Worm (Caenorhabditis elegans) whole organism, young adult: Measurements from ENCODE around the gene prde-1.

ENCODE experiments used
- B0261.1 ChIP-seq: sonication (generic microtip); optimal IDR thresholded peaks from 2 replicates; lab custom pipeline; 2016; ENCODE audit warnings: mild to moderate bottlenecking, missing genetic modification characterization, moderate library complexity, missing compliant biosample characterization
- D2030.7 ChIP-seq: fragments of 200-800 bp; sonication (Bioruptor generic); IDR thresholded peaks from 2 replicates; pipeline ENCODE4 v1.3.6; 2022; ENCODE audit warnings: missing genetic modification reagents, missing genetic modification characterization, missing compliant biosample characterization
- F49E8.2 ChIP-seq: sonication (generic microtip); optimal IDR thresholded peaks from 3 replicates; lab custom pipeline; 2017; ENCODE audit warnings: missing genetic modification characterization, mild to moderate bottlenecking, missing compliant biosample characterization, antibody characterized with exemption, moderate library complexity; ENCODE audit not compliant: insufficient read depth
- F55B11.4 ChIP-seq: sonication (generic microtip); optimal IDR thresholded peaks from 2 replicates; lab custom pipeline; 2016; ENCODE audit warnings: missing compliant biosample characterization, missing genetic modification characterization, borderline replicate concordance; ENCODE audit not compliant: insufficient read depth
- T26A5.8 ChIP-seq: sonication (generic microtip); optimal IDR thresholded peaks from 2 replicates; lab custom pipeline; 2016; ENCODE audit warnings: missing genetic modification characterization, missing compliant biosample characterization
- Y95B8A.8 ChIP-seq: fragments of 200-800 bp; sonication (Bioruptor generic); IDR thresholded peaks from 2 replicates; pipeline ENCODE4 v1.3.6; 2022; ENCODE audit warnings: missing genetic modification reagents, missing genetic modification characterization, missing compliant biosample characterization
- aptf-3 ChIP-seq: fragments of 200-800 bp; sonication (Bioruptor generic); IDR thresholded peaks from 2 replicates; pipeline ENCODE4 v1.3.6; 2022; ENCODE audit warnings: missing genetic modification characterization, missing compliant biosample characterization
- athp-1 ChIP-seq: sonication (generic microtip); optimal IDR thresholded peaks from 2 replicates; lab custom pipeline; 2017; ENCODE audit warnings: mild to moderate bottlenecking, missing genetic modification characterization, missing compliant biosample characterization
- cebp-1 ChIP-seq, 2 experiments: fragments of 200-800 bp in 1 of 2; sonication (Bioruptor generic) in 1 of 2; sonication (generic microtip) in 1 of 2; IDR thresholded peaks in 1 of 2; optimal IDR thresholded peaks in 1 of 2; 2 replicates each; pipeline versions ENCODE4 v1.3.6 to Lab custom; 2017 to 2022; ENCODE audit warnings: missing compliant biosample characterization in 2 of 2, missing genetic modification characterization in 2 of 2, mild to moderate bottlenecking in 1 of 2, missing genetic modification reagents in 1 of 2, moderate library complexity in 1 of 2
- cebp-2 ChIP-seq: fragments of 200-800 bp; sonication (Bioruptor generic); IDR thresholded peaks from 2 replicates; pipeline ENCODE4 v1.3.6; 2022; ENCODE audit warnings: missing genetic modification characterization, missing compliant biosample characterization
- ceh-91 ChIP-seq: fragments of 200-800 bp; sonication (Bioruptor generic); IDR thresholded peaks from 2 replicates; pipeline ENCODE4 v1.3.6; 2022; ENCODE audit warnings: missing genetic modification reagents, missing genetic modification characterization, missing compliant biosample characterization
- egl-18 ChIP-seq: fragments of 200-800 bp; sonication (Bioruptor generic); IDR thresholded peaks from 2 replicates; pipeline ENCODE4 v1.3.6; 2022; ENCODE audit warnings: missing genetic modification reagents, missing genetic modification characterization, missing compliant biosample characterization
- egrh-3 ChIP-seq: fragments of 200-800 bp; sonication (Bioruptor generic); IDR thresholded peaks from 2 replicates; pipeline ENCODE4 v1.3.6; 2022; ENCODE audit warnings: missing genetic modification reagents, missing genetic modification characterization, missing compliant biosample characterization
- let-607 ChIP-seq, 2 experiments: fragments of 200-800 bp in 1 of 2; sonication (Bioruptor generic) in 1 of 2; sonication (generic microtip) in 1 of 2; optimal IDR thresholded peaks; 2 replicates each; lab custom pipeline; 2016 to 2018; ENCODE audit warnings: mild to moderate bottlenecking in 2 of 2, missing compliant biosample characterization in 2 of 2, missing genetic modification characterization in 2 of 2, moderate library complexity in 2 of 2, missing genotype in 1 of 2
- lin-26 ChIP-seq: fragments of 200-800 bp; sonication (Bioruptor generic); IDR thresholded peaks from 2 replicates; pipeline ENCODE4 v1.3.6; 2022; ENCODE audit warnings: missing genetic modification reagents, missing genetic modification characterization, missing compliant biosample characterization
- lin-40 ChIP-seq: sonication (generic microtip); optimal IDR thresholded peaks from 2 replicates; lab custom pipeline; 2016; ENCODE audit warnings: missing genetic modification characterization, mild to moderate bottlenecking, missing compliant biosample characterization, missing genotype, missing genetic modification reagents
- lir-1 ChIP-seq: fragments of 200-800 bp; sonication (Bioruptor generic); conservative IDR thresholded peaks from 2 replicates; pipeline ENCODE4 v1.3.6; 2022; ENCODE audit warnings: missing genetic modification reagents, missing genetic modification characterization, missing compliant biosample characterization
- nfya-1 ChIP-seq: sonication (generic microtip); optimal IDR thresholded peaks from 2 replicates; lab custom pipeline; 2017; ENCODE audit warnings: antibody characterized with exemption, missing compliant biosample characterization, missing genetic modification characterization, borderline replicate concordance; ENCODE audit not compliant: insufficient read depth
- nfya-2 ChIP-seq: fragments of 200-800 bp; sonication (Bioruptor generic); IDR thresholded peaks from 2 replicates; pipeline ENCODE4 v1.3.6; 2022; ENCODE audit warnings: missing genetic modification reagents, missing genetic modification characterization, missing compliant biosample characterization
- nhr-120 ChIP-seq: fragments of 200-800 bp; sonication (Bioruptor generic); IDR thresholded peaks from 2 replicates; pipeline ENCODE4 v1.3.6; 2022; ENCODE audit warnings: missing genetic modification characterization, missing compliant biosample characterization
- nhr-27 ChIP-seq: fragments of 200-800 bp; sonication (Bioruptor generic); optimal IDR thresholded peaks from 2 replicates; lab custom pipeline; 2018; ENCODE audit warnings: mild to moderate bottlenecking, missing genetic modification characterization, moderate library complexity, missing compliant biosample characterization
- nhr-80 ChIP-seq: sonication (generic microtip); optimal IDR thresholded peaks from 2 replicates; lab custom pipeline; 2016; ENCODE audit warnings: missing genetic modification characterization, missing compliant biosample characterization
- nhr-90 ChIP-seq: sonication (generic microtip); optimal IDR thresholded peaks from 2 replicates; lab custom pipeline; 2016; ENCODE audit warnings: missing genotype, mild to moderate bottlenecking, missing genetic modification characterization, missing compliant biosample characterization
- rec-8 ChIP-seq, 2 experiments: sonication (generic microtip); optimal IDR thresholded peaks; 2 replicates each; lab custom pipeline; 2016; ENCODE audit warnings: mild to moderate bottlenecking in 2 of 2, missing genetic modification characterization in 2 of 2, missing genetic modification reagents in 2 of 2, missing genotype in 2 of 2, missing biosample characterization in 1 of 2, missing compliant biosample characterization in 1 of 2, moderate library complexity in 1 of 2
- rpc-1 ChIP-seq, 2 experiments: fragments of 150-350 bp in 1 of 2; sonication (generic microtip) in 1 of 2; optimal IDR thresholded peaks; 2 replicates each; lab custom pipeline; 2014 to 2018; ENCODE audit warnings: missing biosample characterization in 1 of 2, missing genetic modification characterization in 1 of 2, missing genetic modification reagents in 1 of 2, missing genotype in 1 of 2
- somi-1 ChIP-seq: fragments of 200-800 bp; sonication (Bioruptor generic); optimal IDR thresholded peaks from 2 replicates; lab custom pipeline; 2018; ENCODE audit warnings: mild to moderate bottlenecking, missing genetic modification characterization, missing compliant biosample characterization
- unc-130 ChIP-seq: sonication (generic microtip); optimal IDR thresholded peaks from 2 replicates; lab custom pipeline; 2016; ENCODE audit warnings: missing genetic modification reagents, missing genetic modification characterization, missing compliant biosample characterization
- zfh-2 ChIP-seq: fragments of 200-800 bp; sonication (Bioruptor generic); conservative IDR thresholded peaks from 2 replicates; pipeline ENCODE4 v1.3.6; 2022; ENCODE audit warnings: missing genetic modification reagents, missing genetic modification characterization, missing compliant biosample characterization
- ztf-18 ChIP-seq: sonication (generic microtip); optimal IDR thresholded peaks from 2 replicates; lab custom pipeline; 2016; ENCODE audit warnings: missing genotype, mild to moderate bottlenecking, missing genetic modification characterization, missing compliant biosample characterization
- ztf-22 ChIP-seq: fragments of 200-800 bp; sonication (Bioruptor generic); optimal IDR thresholded peaks from 2 replicates; lab custom pipeline; 2018; ENCODE audit warnings: mild to moderate bottlenecking, missing genetic modification characterization, moderate library complexity, missing compliant biosample characterization
- ztf-25 ChIP-seq: fragments of 200-800 bp; sonication (Bioruptor generic); IDR thresholded peaks from 2 replicates; pipeline ENCODE4 v1.3.6; 2022; ENCODE audit warnings: missing genetic modification reagents, missing genetic modification characterization, missing compliant biosample characterization
- ztf-28 ChIP-seq: fragments of 200-800 bp; sonication (Bioruptor generic); IDR thresholded peaks from 2 replicates; pipeline ENCODE4 v1.3.6; 2022; ENCODE audit warnings: missing genetic modification reagents, missing genetic modification characterization, missing compliant biosample characterization
- ztf-3 ChIP-seq: fragments of 200-800 bp; sonication (Bioruptor generic); optimal IDR thresholded peaks from 2 replicates; lab custom pipeline; 2018; ENCODE audit warnings: mild to moderate bottlenecking, missing genetic modification characterization, missing compliant biosample characterization

Gene prde-1

DNA sequence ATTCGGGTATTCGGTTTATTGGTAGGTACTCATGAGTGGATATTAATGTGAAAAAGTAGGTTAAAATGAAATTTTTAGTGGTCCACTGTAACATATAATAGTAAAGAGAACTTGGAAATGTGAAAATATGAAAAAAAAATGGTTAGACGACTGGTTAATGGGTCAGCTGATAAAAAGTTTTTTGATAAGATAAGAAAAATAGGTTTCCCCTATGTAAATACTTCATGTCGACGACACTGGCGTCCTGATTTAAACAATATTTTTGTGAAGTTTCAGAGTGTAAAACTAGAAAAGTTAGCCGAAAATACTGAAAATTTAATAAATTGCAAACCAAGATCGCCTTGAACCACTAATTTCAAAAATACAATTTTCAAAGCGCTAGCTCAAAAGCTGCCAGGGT is 4.9 kb upstream of the prde-1 start, which contains the start of gene F21A3.11:
TSS of gene F21A3.11 (minus strand) at position 117 of the 400 bp plus-strand sequence.
- TF ChIP-seq ztf-28 (no peak), nhr-80 (tag; lab: Kevin White, UChicago) (peak; percentile 16)

DNA sequence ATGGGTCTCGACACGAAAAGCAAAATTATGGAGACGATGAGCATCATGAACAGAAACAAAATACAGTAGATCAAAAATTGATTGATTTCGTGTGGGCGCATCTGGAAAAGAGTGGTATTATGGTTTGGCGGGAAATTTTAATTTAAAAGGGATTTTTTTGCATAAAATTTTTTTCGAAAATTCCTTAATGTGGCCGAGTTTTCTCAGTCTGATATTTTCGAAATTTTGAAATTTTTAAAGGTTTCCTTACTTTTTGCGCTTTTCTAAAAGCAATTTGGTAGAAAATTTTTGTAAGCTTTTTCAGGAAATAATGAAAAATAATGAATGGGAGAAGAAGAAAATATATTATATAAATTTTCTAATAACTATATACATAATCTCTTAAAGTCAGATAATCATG is 4.2 kb upstream of the prde-1 start, which contains the start of gene F21A3.2:
TSS of gene F21A3.2 (minus strand) at position 101 of the 400 bp plus-strand sequence.
- TF ChIP-seq ztf-25 (GFP tag; lab: Robert Waterston, UW) (no peak), rec-8 (tag; optimal IDR thresholded peaks at IDR 0.05; lab: Kevin White, UChicago) (no peak), D2030.7 (GFP tag; lab: Robert Waterston, UW) (no peak), ztf-18 (no peak), let-607 (tag; optimal IDR thresholded peaks at IDR 0.05; lab: Kevin White, UChicago) (no peak), ztf-28 (no peak), rpc-1 (optimal IDR thresholded peaks at IDR 0.05; lab: Kevin White, UChicago) (no peak), rpc-1 (tag; optimal IDR thresholded peaks at IDR 0.05; lab: Kevin White, UChicago) (no peak), F49E8.2 (tag; lab: Kevin White, UChicago) (no peak), nfya-2 (GFP tag; lab: Robert Waterston, UW) (no peak), egl-18 (no peak), nhr-120 (no peak), athp-1 (tag; lab: Kevin White, UChicago) (no peak)

DNA sequence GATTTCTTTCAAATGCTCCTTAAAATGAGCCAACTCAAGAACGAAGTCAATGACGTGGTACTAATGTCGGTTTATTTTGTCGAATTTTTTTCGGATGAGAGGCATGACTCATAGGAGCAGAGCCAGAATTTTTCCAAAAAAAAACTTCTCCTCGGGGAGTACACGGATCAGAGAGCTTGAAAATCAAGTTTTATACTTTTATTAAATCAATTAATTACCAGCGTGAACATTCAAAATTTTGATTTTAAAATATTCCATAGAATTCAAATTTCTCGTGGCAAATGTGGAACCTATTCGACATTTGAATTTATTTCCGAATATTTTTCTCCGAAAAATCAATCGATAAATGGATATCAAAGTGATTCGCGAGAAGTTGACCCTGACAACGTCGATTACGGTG is 1.7 kb upstream of the prde-1 start, which contains the start of gene F21A3.4:
TSS of gene F21A3.4 (plus strand) at position 301 of the 400 bp plus-strand sequence.
- no peak for TF ChIP-seq B0261.1 (tag; lab: Kevin White, UChicago)
- TF ChIP-seq ztf-3 (GFP tag; lab: Kevin White, UChicago), result no peak
- no peak for TF ChIP-seq lir-1 (GFP tag; lab: Robert Waterston, UW)
- no peak for TF ChIP-seq aptf-3 (GFP tag; lab: Robert Waterston, UW)
- TF ChIP-seq ztf-22 (GFP tag; lab: Kevin White, UChicago), result no peak
- no peak for TF ChIP-seq T26A5.8 (tag; lab: Kevin White, UChicago)
- TF ChIP-seq Y95B8A.8 (GFP tag; lab: Robert Waterston, UW), result no peak
- no peak for TF ChIP-seq unc-130 (GFP tag; lab: Kevin White, UChicago)
- no peak for TF ChIP-seq cebp-2 (GFP tag; lab: Robert Waterston, UW)
- TF ChIP-seq nfya-1 (tag; lab: Kevin White, UChicago), result no peak
- TF ChIP-seq F55B11.4 (tag; lab: Kevin White, UChicago), result no peak
- no peak for TF ChIP-seq ztf-28
- TF ChIP-seq egrh-3 (GFP tag; lab: Robert Waterston, UW), result no peak
- no peak for TF ChIP-seq lin-40
- TF ChIP-seq nhr-27 (tag; lab: Kevin White, UChicago), result no peak
- no peak for TF ChIP-seq lin-26 (GFP tag; lab: Robert Waterston, UW)
- no peak for TF ChIP-seq somi-1 (GFP tag; lab: Kevin White, UChicago)
- TF ChIP-seq cebp-1 (GFP tag; IDR thresholded peaks at IDR 0.05; lab: Robert Waterston, UW), result no peak
- no peak for TF ChIP-seq cebp-1 (tag; optimal IDR thresholded peaks at IDR 0.05; lab: Kevin White, UChicago)
- no peak for TF ChIP-seq ceh-91 (GFP tag; lab: Robert Waterston, UW)
- no peak for TF ChIP-seq nhr-90 (tag; lab: Kevin White, UChicago)

DNA sequence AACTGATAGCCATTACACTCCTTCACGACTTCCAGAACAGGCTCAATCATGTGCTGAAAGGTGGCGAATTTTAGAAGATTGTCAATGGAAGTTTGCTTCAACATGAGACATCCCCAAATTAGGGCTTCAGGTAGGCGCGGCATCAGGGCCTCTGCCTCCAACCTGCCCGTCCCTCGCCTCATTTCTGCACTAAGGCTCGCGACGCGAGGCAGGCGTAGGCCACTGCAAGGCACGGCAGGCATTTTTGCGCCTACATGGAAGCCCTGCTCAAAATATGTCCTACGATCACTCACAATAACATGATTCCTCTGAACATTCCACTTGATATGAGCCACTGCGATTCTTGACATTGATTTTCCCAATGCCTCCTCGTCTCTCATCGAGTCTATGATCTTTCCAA is 5.2 kb downstream of the prde-1 start:
- peak; percentile 77 for TF ChIP-seq zfh-2
- no peak for TF ChIP-seq F49E8.2 (tag; lab: Kevin White, UChicago)
